Worm (Caenorhabditis elegans): ENCODE measurements around the gene B0432.9.

Gene B0432.9

DNA sequence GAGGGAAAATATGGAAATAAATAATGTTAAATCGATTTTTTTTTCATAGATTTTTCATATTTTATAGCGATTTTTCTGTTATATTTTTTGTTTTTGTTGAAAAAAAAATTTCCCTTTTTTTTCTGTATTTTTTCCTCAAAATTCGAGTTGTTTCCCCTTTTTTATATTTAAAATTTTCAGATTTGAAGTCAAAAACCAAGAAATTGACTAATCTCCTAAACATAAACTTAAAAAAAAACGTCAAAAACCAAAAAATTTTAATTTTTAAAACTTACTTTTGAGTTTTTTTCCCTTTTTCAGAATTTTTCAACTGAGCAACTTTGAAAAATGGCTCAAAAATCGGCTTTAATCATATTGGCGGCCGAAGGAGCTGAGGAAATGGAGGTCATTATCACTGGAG, 6.8 kb upstream of the B0432.9 start, which contains the start of gene djr-1.1:
Gene djr-1.1 (plus strand): TSS at position 301 of the 400 bp plus-strand sequence.
- TF ChIP-seq mml-1 (tag; optimal IDR thresholded peaks at IDR 0.05) (no peak), egl-5 (tag; optimal IDR thresholded peaks at IDR 0.05) (no peak), hmg-11 (tag; optimal IDR thresholded peaks at IDR 0.05) (no peak), nhr-23 (tag; optimal IDR thresholded peaks at IDR 0.05) (no peak), elt-3 (tag; optimal IDR thresholded peaks at IDR 0.05) (no peak), ZK546.5 (tag; optimal IDR thresholded peaks at IDR 0.05) (no peak), lin-39 (tag; optimal IDR thresholded peaks at IDR 0.05) (no peak), lsy-12 (tag; optimal IDR thresholded peaks at IDR 0.05) (no peak), unc-62 (GFP tag; optimal IDR thresholded peaks at IDR 0.05) (no peak), daf-12 (tag; optimal IDR thresholded peaks at IDR 0.05) (no peak), aly-2 (tag; optimal IDR thresholded peaks at IDR 0.05) (no peak), lin-15B (tag; optimal IDR thresholded peaks at IDR 0.05) (no peak), nhr-43 (tag; optimal IDR thresholded peaks at IDR 0.05; ENCODE audit: poor library complexity, severe bottlenecking) (no peak), elt-2 (tag; optimal IDR thresholded peaks at IDR 0.05) (no peak), ztf-11 (tag; optimal IDR thresholded peaks at IDR 0.05) (no peak), egl-27 (tag; optimal IDR thresholded peaks at IDR 0.05) (no peak), unc-39 (tag; optimal IDR thresholded peaks at IDR 0.05) (no peak)

ce11 chrII:288705-289205, 5.3 kb upstream of the B0432.9 start, which contains the start of gene mrpl-41:
mrpl-41 (plus strand) TSS chrII:288939.
- TF ChIP-seq ceh-82 (tag; optimal IDR thresholded peaks at IDR 0.05) (no peak), egl-5 (tag; optimal IDR thresholded peaks at IDR 0.05) (no peak), elt-2 (tag; optimal IDR thresholded peaks at IDR 0.05) (peak; percentile 4), nhr-28 (tag; optimal IDR thresholded peaks at IDR 0.05) (no peak), lin-15B (tag; optimal IDR thresholded peaks at IDR 0.05) (no peak), ceh-9 (tag; optimal IDR thresholded peaks at IDR 0.05) (no peak), pha-4 (tag; optimal IDR thresholded peaks at IDR 0.05) (no peak), nhr-77 (tag; optimal IDR thresholded peaks at IDR 0.05) (no peak), ceh-16 (tag; optimal IDR thresholded peaks at IDR 0.05) (no peak), ztf-4 (tag; optimal IDR thresholded peaks at IDR 0.05) (no peak), nhr-43 (tag; optimal IDR thresholded peaks at IDR 0.05; ENCODE audit: poor library complexity, severe bottlenecking) (peak; percentile 48), nhr-12 (tag; optimal IDR thresholded peaks at IDR 0.05) (no peak), nhr-67 (tag; optimal IDR thresholded peaks at IDR 0.05) (no peak), R02D3.7 (tag; optimal IDR thresholded peaks at IDR 0.05) (no peak), eor-1 (tag; optimal IDR thresholded peaks at IDR 0.05) (no peak), jun-1 (tag; optimal IDR thresholded peaks at IDR 0.05) (no peak), sea-2 (GFP tag; optimal IDR thresholded peaks at IDR 0.05) (no peak), skn-1 (tag; optimal IDR thresholded peaks at IDR 0.05) (no peak), nhr-237 (tag; optimal IDR thresholded peaks at IDR 0.05) (no peak), lin-39 (tag; optimal IDR thresholded peaks at IDR 0.05) (no peak), pqm-1 (tag; optimal IDR thresholded peaks at IDR 0.05) (no peak), mml-1 (tag; optimal IDR thresholded peaks at IDR 0.05) (no peak), fkh-2 (tag; optimal IDR thresholded peaks at IDR 0.05) (no peak), tbx-2 (tag; optimal IDR thresholded peaks at IDR 0.05) (no peak), nhr-11 (tag; optimal IDR thresholded peaks at IDR 0.05) (no peak), unc-39 (tag; optimal IDR thresholded peaks at IDR 0.05) (no peak), elt-3 (tag; optimal IDR thresholded peaks at IDR 0.05) (no peak), fkh-10 (GFP tag; optimal IDR thresholded peaks at IDR 0.05) (no peak), elt-1 (tag; optimal IDR thresholded peaks at IDR 0.05) (no peak), zag-1 (tag; optimal IDR thresholded peaks at IDR 0.05) (no peak), nhr-23 (tag; optimal IDR thresholded peaks at IDR 0.05) (no peak), lsy-12 (tag; optimal IDR thresholded peaks at IDR 0.05) (peak; percentile 7), daf-12 (tag; optimal IDR thresholded peaks at IDR 0.05) (no peak), snpc-4 (tag; optimal IDR thresholded peaks at IDR 0.05) (no peak), mdl-1 (tag; optimal IDR thresholded peaks at IDR 0.05) (no peak), ama-1 (optimal IDR thresholded peaks at IDR 0.05) (peak; percentile 17)

- TF ChIP-seq ceh-28 (tag; optimal IDR thresholded peaks at IDR 0.05) (peak; percentile 0), mml-1 (tag; optimal IDR thresholded peaks at IDR 0.05) (no peak)
These were observed 2.9 kb upstream of the B0432.9 start, which contains the start of gene misc-1 for ce11 chrII:286551-286724. misc-1 (plus strand) TSS chrII:286625.
